Fruit fly (Drosophila melanogaster) Kc167 (cell line): ENCODE measurements around the gene CG4218.

Experiments used
- Myc ChIP-seq: fragments of >200 bp; optimal IDR thresholded peaks from 2 replicates; lab custom pipeline; 2017; ENCODE audit warnings: missing external identifiers
- Sin3A ChIP-seq: fragments of >200 bp; optimal IDR thresholded peaks from 2 replicates; lab custom pipeline; 2018; ENCODE audit warnings: missing external identifiers
- h ChIP-seq: fragments of >200 bp; optimal IDR thresholded peaks from 3 replicates; lab custom pipeline; 2018; ENCODE audit warnings: missing external identifiers
- insv ChIP-seq: fragments of >200 bp; optimal IDR thresholded peaks from 3 replicates; lab custom pipeline; 2018; ENCODE audit warnings: missing external identifiers
- psq ChIP-seq: fragments of >200 bp; optimal IDR thresholded peaks from 2 replicates; lab custom pipeline; 2017; ENCODE audit warnings: missing external identifiers
- ttk ChIP-seq: sonication (Bioruptor generic); optimal IDR thresholded peaks from 2 replicates; lab custom pipeline; 2017; ENCODE audit warnings: missing external identifiers

Gene CG4218

dm6 chr2L:14549009-14549408, at the start of gene CG4218:
Gene CG4218 (minus strand): TSS chr2L:14549109.
- TF ChIP-seq ttk (lab: Kevin White, UChicago) = no peak
- TF ChIP-seq Myc (lab: Kevin White, UChicago) = no peak

- TF ChIP-seq Sin3A (lab: Kevin White, UChicago) (no peak), psq (no peak), h (lab: Kevin White, UChicago) (no peak), ttk (lab: Kevin White, UChicago) (no peak), Myc (lab: Kevin White, UChicago) (no peak), insv (lab: Kevin White, UChicago) (no peak)
Observed at dm6 chr2L:14598357-14599057, 49.6 kb upstream of the CG4218 start.

- TF ChIP-seq Myc (lab: Kevin White, UChicago) (no peak), ttk (lab: Kevin White, UChicago) (no peak), psq (no peak), Sin3A (lab: Kevin White, UChicago) (no peak), h (lab: Kevin White, UChicago) (no peak), insv (lab: Kevin White, UChicago) (no peak)
Observed at dm6 chr2L:14588615-14589247, 39.8 kb upstream of the CG4218 start.

DNA sequence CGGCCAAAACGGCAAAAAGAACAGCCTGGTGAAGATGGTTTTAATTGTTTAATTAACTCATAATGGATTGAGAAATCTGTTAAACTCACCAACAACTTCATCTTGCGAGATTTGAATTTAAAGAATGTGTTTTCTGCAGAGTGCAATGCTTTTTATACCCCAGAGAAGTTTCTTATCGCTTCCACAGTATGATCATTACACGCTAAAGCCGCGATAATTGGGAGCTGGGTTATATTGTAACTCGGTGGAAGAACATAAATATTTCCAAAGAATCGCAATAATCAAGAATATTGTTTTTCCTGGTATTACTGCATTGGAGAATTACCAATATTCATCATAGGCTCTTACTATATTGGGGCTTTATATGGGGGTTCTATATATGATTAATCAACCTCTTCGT, 39.2 kb upstream of the CG4218 start, which contains the start of gene CG42680:
Gene CG42680, minus strand, starts transcription at position 101 of the 400 bp plus-strand sequence.
- no peak for TF ChIP-seq h (lab: Kevin White, UChicago)
- no peak for TF ChIP-seq Myc (lab: Kevin White, UChicago)
- no peak for TF ChIP-seq ttk (lab: Kevin White, UChicago)
- no peak for TF ChIP-seq insv (lab: Kevin White, UChicago)
- TF ChIP-seq Sin3A (lab: Kevin White, UChicago) = no peak
- TF ChIP-seq psq = no peak

dm6 chr2L:14586714-14587481, 38.0 kb upstream of the CG4218 start:
- TF ChIP-seq psq (no peak), h (lab: Kevin White, UChicago) (no peak), ttk (lab: Kevin White, UChicago) (no peak), insv (lab: Kevin White, UChicago) (no peak), Myc (lab: Kevin White, UChicago) (no peak), Sin3A (lab: Kevin White, UChicago) (no peak)

dm6 chr2L:14580693-14581572, 32.0 kb upstream of the CG4218 start:
- TF ChIP-seq h (lab: Kevin White, UChicago) = no peak
- TF ChIP-seq insv (lab: Kevin White, UChicago) = no peak
- no peak for TF ChIP-seq Myc (lab: Kevin White, UChicago)
- no peak for TF ChIP-seq psq
- TF ChIP-seq Sin3A (lab: Kevin White, UChicago) = no peak
- no peak for TF ChIP-seq ttk (lab: Kevin White, UChicago)

DNA sequence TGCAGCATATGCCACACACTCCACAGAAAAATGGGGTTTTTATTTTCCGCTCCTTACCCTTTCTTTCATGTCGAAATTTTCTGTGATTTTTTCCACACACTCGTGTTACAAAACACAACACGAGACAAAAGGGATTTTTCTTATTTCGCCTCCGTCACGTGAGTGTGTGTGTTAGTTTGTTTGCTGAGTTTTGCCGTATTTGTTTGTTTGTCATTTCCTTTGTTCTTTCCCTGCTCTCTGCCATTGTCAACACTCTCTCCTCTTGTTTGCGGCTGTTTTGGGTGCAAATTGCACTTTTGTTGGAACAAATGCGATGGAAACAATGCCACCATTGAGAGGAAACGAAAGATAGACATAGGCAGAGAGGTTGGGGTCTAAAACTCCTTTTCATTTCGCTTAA, 30.5 kb upstream of the CG4218 start:
- TF ChIP-seq psq (no peak), insv (lab: Kevin White, UChicago) (no peak), Sin3A (lab: Kevin White, UChicago) (no peak), Myc (lab: Kevin White, UChicago) (no peak), ttk (lab: Kevin White, UChicago) (no peak), h (lab: Kevin White, UChicago) (no peak)

DNA sequence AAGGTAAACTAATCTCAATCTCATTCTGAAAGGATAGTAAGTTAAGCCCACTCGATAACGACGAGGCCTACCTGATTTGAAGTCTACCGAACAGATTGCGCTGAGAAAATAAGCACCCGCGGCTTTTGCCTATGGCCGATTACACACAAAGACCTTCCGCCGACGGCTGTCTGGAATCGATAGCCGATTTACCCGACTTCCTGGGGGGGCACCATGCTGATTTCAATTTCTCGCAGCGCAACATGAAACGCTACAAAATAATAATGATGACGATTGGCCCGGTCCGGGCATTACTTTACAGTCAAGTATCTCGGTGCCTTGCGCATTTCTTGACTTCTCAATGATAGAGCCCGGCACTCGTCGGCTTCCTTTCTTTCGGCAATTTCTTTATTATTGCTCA, 28.3 kb upstream of the CG4218 start:
- TF ChIP-seq insv (lab: Kevin White, UChicago) (no peak), psq (no peak), Myc (lab: Kevin White, UChicago) (no peak), Sin3A (lab: Kevin White, UChicago) (no peak), ttk (lab: Kevin White, UChicago) (no peak), h (lab: Kevin White, UChicago) (no peak)

DNA sequence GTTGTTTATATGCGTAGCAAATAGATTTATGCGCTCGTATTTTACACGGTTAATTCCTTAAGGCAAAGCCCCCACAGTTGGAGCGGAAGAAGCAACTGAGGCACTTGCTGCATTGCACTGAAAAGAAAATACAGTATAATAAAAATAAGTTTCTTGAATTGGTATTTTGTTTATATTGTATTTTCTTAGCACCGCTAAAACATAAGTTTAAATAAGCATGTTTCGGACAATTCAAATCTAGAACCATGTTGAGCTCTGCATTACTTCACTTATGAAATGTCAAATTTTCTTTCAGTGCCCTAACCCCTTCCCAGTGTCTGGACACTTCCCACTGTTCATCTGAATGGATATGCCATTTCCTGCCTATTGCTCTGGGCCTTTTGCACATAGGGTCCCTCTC, 25.9 kb upstream of the CG4218 start:
- TF ChIP-seq h (lab: Kevin White, UChicago) (no peak), insv (lab: Kevin White, UChicago) (no peak), Sin3A (lab: Kevin White, UChicago) (no peak), psq (no peak), ttk (lab: Kevin White, UChicago) (no peak), Myc (lab: Kevin White, UChicago) (no peak)

dm6 chr2L:14573216-14573909, 24.5 kb upstream of the CG4218 start:
- TF ChIP-seq ttk (lab: Kevin White, UChicago) (no peak), Sin3A (lab: Kevin White, UChicago) (no peak), insv (lab: Kevin White, UChicago) (no peak), Myc (lab: Kevin White, UChicago) (no peak), psq (no peak), h (lab: Kevin White, UChicago) (no peak)
